Worm (Caenorhabditis elegans) whole organism, L4 larva: ENCODE measurements around the gene Y55F3AM.13.

Experiments
- F10B5.3 ChIP-seq: sonication (generic microtip); optimal IDR thresholded peaks from 2 replicates; lab custom pipeline; 2016; ENCODE audit warnings: mild to moderate bottlenecking, missing genetic modification characterization, missing compliant biosample characterization
- F44E2.7 ChIP-seq: fragments of 200-800 bp; sonication (Bioruptor generic); IDR thresholded peaks from 2 replicates; pipeline ENCODE4 v2.1.2; 2022; ENCODE audit warnings: missing genetic modification characterization, missing compliant biosample characterization
- F49E8.2 ChIP-seq: sonication (generic microtip); optimal IDR thresholded peaks from 2 replicates; lab custom pipeline; 2016; ENCODE audit warnings: missing compliant biosample characterization, mild to moderate bottlenecking, missing genetic modification characterization, borderline replicate concordance
- R02D3.7 ChIP-seq: fragments of 150-350 bp; sonication (generic microtip); optimal IDR thresholded peaks from 3 replicates; lab custom pipeline; 2014; ENCODE audit warnings: missing biosample characterization, missing genetic modification characterization
- T20F7.1 ChIP-seq: fragments of 200-800 bp; sonication (Bioruptor generic); optimal IDR thresholded peaks from 2 replicates; lab custom pipeline; 2018; ENCODE audit warnings: mild to moderate bottlenecking, missing genetic modification characterization, missing compliant biosample characterization
- T26A8.4 ChIP-seq: fragments of 200-800 bp; sonication (Bioruptor generic); IDR thresholded peaks from 2 replicates; pipeline ENCODE4 v1.3.6; 2022; ENCODE audit warnings: missing genetic modification characterization, missing compliant biosample characterization
- Y48G9A.11 ChIP-seq: fragments of 200-800 bp; sonication (Bioruptor generic); IDR thresholded peaks from 2 replicates; pipeline ENCODE4 v1.3.6; 2022; ENCODE audit warnings: missing genetic modification reagents, missing genetic modification characterization, missing compliant biosample characterization
- aha-1 ChIP-seq: fragments of 150-350 bp; peaks from one replicate; lab custom pipeline; 2014; ENCODE audit warnings: missing biosample characterization, missing genetic modification characterization
- aly-2 ChIP-seq: sonication (generic microtip); optimal IDR thresholded peaks from 2 replicates; lab custom pipeline; 2018; ENCODE audit warnings: missing biosample characterization, missing genetic modification characterization
- ceh-32 ChIP-seq: sonication (generic microtip); optimal IDR thresholded peaks from 2 replicates; lab custom pipeline; 2016; ENCODE audit warnings: mild to moderate bottlenecking, missing genetic modification characterization, missing compliant biosample characterization; ENCODE audit not compliant: poor library complexity
- ceh-44 ChIP-seq: fragments of 200-800 bp; sonication (Bioruptor generic); IDR thresholded peaks from 2 replicates; pipeline ENCODE4 v1.3.6; 2022; ENCODE audit warnings: missing genetic modification reagents, missing genetic modification characterization, missing compliant biosample characterization
- ceh-82 ChIP-seq: sonication (generic microtip); optimal IDR thresholded peaks from 2 replicates; lab custom pipeline; 2017; ENCODE audit warnings: missing biosample characterization, missing genetic modification characterization
- cey-2 ChIP-seq: sonication (generic microtip); optimal IDR thresholded peaks from 3 replicates; lab custom pipeline; 2017; ENCODE audit warnings: missing genetic modification characterization, mild to moderate bottlenecking, missing compliant biosample characterization, antibody characterized with exemption, borderline replicate concordance; ENCODE audit not compliant: insufficient read depth
- daf-12 ChIP-seq: fragments of 150-350 bp; optimal IDR thresholded peaks from 2 replicates; lab custom pipeline; 2014; ENCODE audit warnings: missing biosample characterization, missing genetic modification reagents, missing genetic modification characterization
- daf-8 ChIP-seq: fragments of 200-800 bp; sonication (Bioruptor generic); IDR thresholded peaks from 2 replicates; pipeline ENCODE4 v1.3.6; 2022; ENCODE audit warnings: missing genetic modification characterization, missing compliant biosample characterization
- dmd-8 ChIP-seq: fragments of 200-800 bp; sonication (Bioruptor generic); IDR thresholded peaks from 2 replicates; pipeline ENCODE4 v1.3.6; 2022; ENCODE audit warnings: missing genetic modification characterization, missing compliant biosample characterization
- dmd-9 ChIP-seq: fragments of 200-800 bp; sonication (Bioruptor generic); IDR thresholded peaks from 2 replicates; pipeline ENCODE4 v1.3.6; 2022; ENCODE audit warnings: missing genetic modification reagents, missing genetic modification characterization, missing compliant biosample characterization
- egl-43 ChIP-seq: fragments of 200-800 bp; sonication (Bioruptor generic); IDR thresholded peaks from 2 replicates; pipeline ENCODE4 v1.3.6; 2022; ENCODE audit warnings: missing genetic modification reagents, missing genetic modification characterization, missing compliant biosample characterization
- gei-8 ChIP-seq: fragments of 200-800 bp; sonication (Bioruptor generic); optimal IDR thresholded peaks from 2 replicates; lab custom pipeline; 2018; ENCODE audit warnings: mild to moderate bottlenecking, missing genetic modification characterization, missing compliant biosample characterization
- hmg-1.1 ChIP-seq: fragments of 200-800 bp; sonication (Bioruptor generic); IDR thresholded peaks from 2 replicates; pipeline ENCODE4 v1.3.6; 2022; ENCODE audit warnings: missing genetic modification reagents, missing genetic modification characterization, missing compliant biosample characterization
- jun-1 ChIP-seq: fragments of 150-350 bp; optimal IDR thresholded peaks from 2 replicates; lab custom pipeline; 2014; ENCODE audit warnings: missing biosample characterization, missing genetic modification reagents, missing genetic modification characterization
- lin-1 ChIP-seq: fragments of 200-800 bp; sonication (Bioruptor generic); IDR thresholded peaks from 2 replicates; pipeline ENCODE4 v1.3.6; 2022; ENCODE audit warnings: missing genetic modification reagents, missing genetic modification characterization, missing compliant biosample characterization
- lin-15B ChIP-seq: fragments of 150-350 bp; sonication (generic microtip); optimal IDR thresholded peaks from 3 replicates; lab custom pipeline; 2014; ENCODE audit warnings: missing biosample characterization, missing genetic modification characterization
- lin-29 ChIP-seq: fragments of 200-800 bp; sonication (Bioruptor generic); IDR thresholded peaks from 2 replicates; pipeline ENCODE4 v1.3.6; 2022; ENCODE audit warnings: missing genetic modification reagents, missing genetic modification characterization, missing compliant biosample characterization
- lin-38 ChIP-seq: fragments of 200-800 bp; sonication (Bioruptor generic); IDR thresholded peaks from 2 replicates; pipeline ENCODE4 v1.3.6; 2022; ENCODE audit warnings: missing genetic modification reagents, missing genetic modification characterization, missing compliant biosample characterization
- lin-39 ChIP-seq: fragments of 150-350 bp; optimal IDR thresholded peaks from 2 replicates; lab custom pipeline; 2014; ENCODE audit warnings: missing biosample characterization, missing genetic modification reagents, missing genetic modification characterization
- lir-3 ChIP-seq: sonication (generic microtip); optimal IDR thresholded peaks from 2 replicates; lab custom pipeline; 2016; ENCODE audit warnings: mild to moderate bottlenecking, missing genetic modification characterization, missing compliant biosample characterization
- madf-5 ChIP-seq, 2 experiments: fragments of 200-800 bp; sonication (Bioruptor generic); IDR thresholded peaks; 2 replicates each; pipeline ENCODE4 v1.3.6; 2022; ENCODE audit warnings: missing compliant biosample characterization in 2 of 2, missing genetic modification characterization in 2 of 2
- madf-9 ChIP-seq: fragments of 200-800 bp; sonication (Bioruptor generic); conservative IDR thresholded peaks from 2 replicates; pipeline ENCODE4 v1.3.6; 2022; ENCODE audit warnings: missing genetic modification reagents, missing genetic modification characterization, missing compliant biosample characterization
- mdt-29 ChIP-seq: fragments of 200-800 bp; sonication (Bioruptor generic); IDR thresholded peaks from 2 replicates; pipeline ENCODE4 v1.3.6; 2022; ENCODE audit warnings: missing genetic modification reagents, missing genetic modification characterization, missing compliant biosample characterization
- mes-2 ChIP-seq: sonication (generic microtip); optimal IDR thresholded peaks from 2 replicates; lab custom pipeline; 2016; ENCODE audit warnings: missing genotype, mild to moderate bottlenecking, missing genetic modification characterization, missing compliant biosample characterization; ENCODE audit not compliant: poor library complexity, severe bottlenecking
- mxl-2 ChIP-seq: fragments of 200-800 bp; sonication (Bioruptor generic); conservative IDR thresholded peaks from 2 replicates; pipeline ENCODE4 v1.3.6; 2022; ENCODE audit warnings: missing genetic modification reagents, missing genetic modification characterization, missing compliant biosample characterization
- nhr-102 ChIP-seq: sonication (generic microtip); optimal IDR thresholded peaks from 2 replicates; lab custom pipeline; 2016; ENCODE audit warnings: mild to moderate bottlenecking, missing genetic modification characterization, moderate library complexity, missing compliant biosample characterization
- nhr-41 ChIP-seq: fragments of 200-800 bp; sonication (Bioruptor generic); IDR thresholded peaks from 2 replicates; pipeline ENCODE4 v1.3.6; 2022; ENCODE audit warnings: missing genetic modification reagents, missing genetic modification characterization, missing compliant biosample characterization
- nhr-42 ChIP-seq: fragments of 200-800 bp; sonication (Bioruptor generic); IDR thresholded peaks from 2 replicates; pipeline ENCODE4 v1.3.6; 2022; ENCODE audit warnings: missing genetic modification characterization, missing compliant biosample characterization
- nhr-77 ChIP-seq: fragments of 150-350 bp; optimal IDR thresholded peaks from 2 replicates; lab custom pipeline; 2014; ENCODE audit warnings: missing biosample characterization, missing genetic modification characterization
- sdz-12 ChIP-seq: fragments of 200-800 bp; sonication (Bioruptor generic); optimal IDR thresholded peaks from 2 replicates; lab custom pipeline; 2018; ENCODE audit warnings: mild to moderate bottlenecking, missing genetic modification characterization, missing compliant biosample characterization
- set-16 ChIP-seq: fragments of 200-800 bp; sonication (Bioruptor generic); IDR thresholded peaks from 2 replicates; pipeline ENCODE4 v1.3.6; 2022; ENCODE audit warnings: missing genetic modification reagents, missing genetic modification characterization, missing compliant biosample characterization
- snpc-1.2 ChIP-seq: fragments of 200-800 bp; sonication (Bioruptor generic); IDR thresholded peaks from 2 replicates; pipeline ENCODE4 v1.3.6; 2022; ENCODE audit warnings: missing genetic modification reagents, missing genetic modification characterization, missing compliant biosample characterization
- snpc-4 ChIP-seq: fragments of 150-350 bp; optimal IDR thresholded peaks from 2 replicates; lab custom pipeline; 2014; ENCODE audit warnings: missing biosample characterization, missing genetic modification characterization
- spr-1 ChIP-seq: sonication (generic microtip); optimal IDR thresholded peaks from 2 replicates; lab custom pipeline; 2016; ENCODE audit warnings: mild to moderate bottlenecking, missing genetic modification characterization, missing compliant biosample characterization
- spr-3 ChIP-seq: fragments of 200-800 bp; sonication (Bioruptor generic); optimal IDR thresholded peaks from 2 replicates; lab custom pipeline; 2018; ENCODE audit warnings: mild to moderate bottlenecking, missing genetic modification characterization, missing compliant biosample characterization
- tra-1 ChIP-seq: fragments of 200-800 bp; sonication (Bioruptor generic); IDR thresholded peaks from 2 replicates; pipeline ENCODE4 v1.3.6; 2022; ENCODE audit warnings: missing genetic modification reagents, missing genetic modification characterization, missing compliant biosample characterization
- unc-39 ChIP-seq: sonication (generic microtip); optimal IDR thresholded peaks from 2 replicates; lab custom pipeline; 2017; ENCODE audit warnings: missing biosample characterization, missing genetic modification characterization
- zag-1 ChIP-seq: fragments of 150-350 bp; optimal IDR thresholded peaks from 2 replicates; lab custom pipeline; 2014; ENCODE audit warnings: missing biosample characterization, missing genetic modification characterization
- zfp-2 ChIP-seq: sonication (generic microtip); optimal IDR thresholded peaks from 2 replicates; lab custom pipeline; 2016; ENCODE audit warnings: mild to moderate bottlenecking, missing genetic modification characterization, missing compliant biosample characterization
- zip-11 ChIP-seq: fragments of 200-800 bp; sonication (Bioruptor generic); IDR thresholded peaks from 2 replicates; pipeline ENCODE4 v1.3.6; 2022; ENCODE audit warnings: missing genetic modification characterization, missing compliant biosample characterization
- ztf-11 ChIP-seq: fragments of 150-350 bp; optimal IDR thresholded peaks from 2 replicates; lab custom pipeline; 2014; ENCODE audit warnings: missing biosample characterization, missing genetic modification characterization
- ztf-7 ChIP-seq: fragments of 150-350 bp; optimal IDR thresholded peaks from 2 replicates; lab custom pipeline; 2014; ENCODE audit warnings: missing biosample characterization, missing genetic modification characterization

Y55F3AM.13 gene

DNA sequence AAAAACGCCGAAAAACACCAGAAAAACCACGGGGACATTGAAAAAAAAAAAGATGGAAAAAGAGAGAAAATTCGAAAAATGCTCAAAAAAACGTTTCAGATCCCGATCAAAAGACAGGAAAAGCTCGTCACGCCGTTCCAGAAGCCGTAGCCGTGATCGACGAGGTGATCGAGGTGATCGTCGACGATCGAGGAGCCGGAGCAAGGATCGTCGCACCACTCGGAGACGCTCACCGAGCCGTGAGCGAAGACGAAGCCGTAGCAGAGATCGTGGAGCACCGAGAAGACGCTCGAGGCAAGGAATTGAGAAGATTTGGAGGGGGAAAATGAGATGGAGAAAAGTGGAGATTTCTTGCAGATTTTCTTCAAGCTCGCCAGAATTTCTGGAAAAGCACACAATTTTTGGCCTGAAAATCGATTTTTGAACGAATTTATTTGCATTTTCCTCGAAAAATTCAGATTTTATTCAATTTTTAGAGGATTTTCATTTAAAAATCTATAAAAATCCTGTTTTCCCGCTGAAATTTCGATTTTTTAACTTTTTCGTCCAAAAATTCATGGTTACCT, 42.8 kb downstream of the Y55F3AM.13 start:
- TF ChIP-seq zip-11 (GFP tag; lab: Robert Waterston, UW) (no peak), unc-39 (tag; lab: Kevin White, UChicago) (no peak), set-16 (GFP tag; lab: Robert Waterston, UW) (peak; percentile 88), lin-1 (GFP tag; lab: Robert Waterston, UW) (no peak), zfp-2 (no peak), mes-2 (tag; lab: Kevin White, UChicago) (peak; percentile 13), daf-8 (no peak), madf-9 (GFP tag; lab: Robert Waterston, UW) (no peak), aha-1 (tag; lab: Kevin White, UChicago) (peak; percentile 38)

- peak; percentile 4 for TF ChIP-seq F49E8.2 (tag; lab: Kevin White, UChicago)
- peak; percentile 53 for TF ChIP-seq nhr-102 (tag; lab: Kevin White, UChicago)
- TF ChIP-seq R02D3.7: no peak
- TF ChIP-seq aha-1 (tag; lab: Kevin White, UChicago): peak; percentile 62
- TF ChIP-seq ztf-7: peak; percentile 58
- TF ChIP-seq lin-39 (tag; lab: Kevin White, UChicago): no peak
- no peak for TF ChIP-seq dmd-9 (GFP tag; lab: Robert Waterston, UW)
- no peak for TF ChIP-seq snpc-4 (tag; lab: Kevin White, UChicago)
- peak; percentile 76 for TF ChIP-seq hmg-1.1 (GFP tag; lab: Robert Waterston, UW)
- TF ChIP-seq T26A8.4: peak; percentile 63
- no peak for TF ChIP-seq snpc-1.2
- no peak for TF ChIP-seq nhr-41 (GFP tag; lab: Robert Waterston, UW)
- TF ChIP-seq zfp-2: no peak
- TF ChIP-seq cey-2: no peak
- TF ChIP-seq gei-8 (GFP tag; lab: Kevin White, UChicago): no peak
- TF ChIP-seq ztf-11 (tag; lab: Kevin White, UChicago): no peak
- TF ChIP-seq F10B5.3 (tag; lab: Kevin White, UChicago): peak; percentile 4
- no peak for TF ChIP-seq lir-3
- TF ChIP-seq spr-3 (GFP tag; lab: Kevin White, UChicago): peak; percentile 68
- TF ChIP-seq sdz-12 (GFP tag; lab: Kevin White, UChicago): no peak
- TF ChIP-seq mxl-2 (GFP tag; lab: Robert Waterston, UW): no peak
- peak; percentile 85 for TF ChIP-seq lin-38 (GFP tag; lab: Robert Waterston, UW)
- TF ChIP-seq madf-5 (GFP tag; IDR thresholded peaks at IDR 0.05; lab: Robert Waterston, UW): no peak
- TF ChIP-seq ceh-32 (tag; lab: Kevin White, UChicago): no peak
- no peak for TF ChIP-seq unc-39 (tag; lab: Kevin White, UChicago)
- 0 out of 2 replicates have a peak, but pooled peaks have one; percentile 41 for TF ChIP-seq tra-1 (GFP tag; lab: Robert Waterston, UW)
- no peak for TF ChIP-seq lin-15B (tag; lab: Kevin White, UChicago)
- no peak for TF ChIP-seq set-16 (GFP tag; lab: Robert Waterston, UW)
- TF ChIP-seq spr-1: no peak
- no peak for TF ChIP-seq ceh-44 (GFP tag; lab: Robert Waterston, UW)
- no peak for TF ChIP-seq nhr-42 (GFP tag; lab: Robert Waterston, UW)
- TF ChIP-seq zag-1 (tag; lab: Kevin White, UChicago): no peak
- TF ChIP-seq mdt-29 (GFP tag; lab: Robert Waterston, UW): no peak
- TF ChIP-seq lin-29: no peak
- TF ChIP-seq lin-1 (GFP tag; lab: Robert Waterston, UW): no peak
- TF ChIP-seq F44E2.7: no peak
- TF ChIP-seq nhr-77 (tag; lab: Kevin White, UChicago): peak; percentile 48
- no peak for TF ChIP-seq T20F7.1 (GFP tag; lab: Kevin White, UChicago)
- TF ChIP-seq daf-12: no peak
- no peak for TF ChIP-seq egl-43 (GFP tag; lab: Robert Waterston, UW)
- no peak for TF ChIP-seq aly-2 (tag; lab: Kevin White, UChicago)
- TF ChIP-seq Y48G9A.11 (GFP tag; lab: Robert Waterston, UW): no peak
- no peak for TF ChIP-seq daf-8
- TF ChIP-seq dmd-8 (GFP tag; lab: Robert Waterston, UW): no peak
- no peak for TF ChIP-seq jun-1 (tag; lab: Kevin White, UChicago)
- TF ChIP-seq ceh-82 (tag; lab: Kevin White, UChicago): no peak
These were observed 43.7 kb downstream of the Y55F3AM.13 start, which contains the start of gene rbm-39 for ce11 chrIV:1012447-1012846. Gene rbm-39 (plus strand): TSS chrIV:1012624.
